Worm (Caenorhabditis elegans) whole organism, early embryonic: ENCODE results near the gene C49A9.2.

Source experiments
- aly-1 ChIP-seq: sonication (generic microtip); optimal IDR thresholded peaks from 2 replicates; lab custom pipeline; 2016; ENCODE audit warnings: missing genetic modification characterization, missing compliant biosample characterization
- ama-1 ChIP-seq: fragments of 150-350 bp; optimal IDR thresholded peaks from 2 replicates; lab custom pipeline; 2014
- ceh-13 ChIP-seq: fragments of 200-800 bp; sonication (Bioruptor generic); optimal IDR thresholded peaks from 2 replicates; lab custom pipeline; 2018; ENCODE audit warnings: mild to moderate bottlenecking, missing genetic modification characterization, missing compliant biosample characterization
- ceh-36 ChIP-seq: sonication (generic microtip); optimal IDR thresholded peaks from 2 replicates; lab custom pipeline; 2016; ENCODE audit warnings: missing genetic modification characterization, inconsistent platforms, missing compliant biosample characterization
- ets-7 ChIP-seq: sonication (generic microtip); optimal IDR thresholded peaks from 2 replicates; lab custom pipeline; 2016; ENCODE audit warnings: missing genotype, missing genetic modification characterization, missing compliant biosample characterization
- flt-1 ChIP-seq: fragments of 200-800 bp; sonication (Bioruptor generic); IDR thresholded peaks from 2 replicates; pipeline ENCODE4 v1.3.6; 2022; ENCODE audit warnings: missing genetic modification characterization, missing compliant biosample characterization
- hmbx-1 ChIP-seq: sonication (generic microtip); optimal IDR thresholded peaks from 2 replicates; lab custom pipeline; 2016; ENCODE audit warnings: mild to moderate bottlenecking, missing genetic modification characterization, missing compliant biosample characterization
- hmg-4 ChIP-seq: fragments of 200-800 bp; sonication (Bioruptor generic); optimal IDR thresholded peaks from 2 replicates; lab custom pipeline; 2018; ENCODE audit warnings: mild to moderate bottlenecking, missing genetic modification characterization, missing compliant biosample characterization
- hnd-1 ChIP-seq: sonication (generic microtip); optimal IDR thresholded peaks from 2 replicates; lab custom pipeline; 2016; ENCODE audit warnings: missing genetic modification characterization, missing compliant biosample characterization
- pes-1 ChIP-seq: fragments of 200-800 bp; sonication (Bioruptor generic); IDR thresholded peaks from 2 replicates; pipeline ENCODE4 v1.3.6; 2022; ENCODE audit warnings: missing genetic modification reagents, missing genetic modification characterization, missing compliant biosample characterization
- scrt-1 ChIP-seq: fragments of 200-800 bp; sonication (Bioruptor generic); IDR thresholded peaks from 2 replicates; pipeline ENCODE4 v1.3.6; 2022; ENCODE audit warnings: missing genetic modification characterization, missing compliant biosample characterization
- tbx-11 ChIP-seq: fragments of 200-800 bp; sonication (Bioruptor generic); IDR thresholded peaks from 2 replicates; pipeline ENCODE4 v1.3.6; 2022; ENCODE audit warnings: missing genetic modification characterization, missing compliant biosample characterization
- tbx-37 ChIP-seq: fragments of 200-800 bp; sonication (Bioruptor generic); conservative IDR thresholded peaks from 2 replicates; pipeline ENCODE4 v1.3.6; 2022; ENCODE audit warnings: missing genetic modification reagents, missing genetic modification characterization, missing compliant biosample characterization

- TF ChIP-seq ceh-13 (no peak), ama-1 (lab: Kevin White, UChicago) (no peak), tbx-11 (GFP tag; lab: Robert Waterston, UW) (no peak), hnd-1 (tag; lab: Kevin White, UChicago) (no peak), hmbx-1 (tag; lab: Kevin White, UChicago) (no peak), ceh-36 (tag; lab: Kevin White, UChicago) (no peak), hmg-4 (no peak), aly-1 (tag; lab: Kevin White, UChicago) (no peak), flt-1 (GFP tag; lab: Robert Waterston, UW) (no peak), tbx-37 (GFP tag; lab: Robert Waterston, UW) (no peak), ets-7 (tag; lab: Kevin White, UChicago) (no peak), scrt-1 (GFP tag; lab: Robert Waterston, UW) (no peak), pes-1 (no peak)
These were observed 15.9 kb upstream of the C49A9.2 start for ce11 chrIV:6209337-6209736.
